Worm (Caenorhabditis elegans) whole organism, young adult: ENCODE results near the gene Y60A3A.25.

ENCODE experiments used
- B0035.1 ChIP-seq: sonication (generic microtip); optimal IDR thresholded peaks from 2 replicates; lab custom pipeline; 2016; ENCODE audit warnings: missing genetic modification characterization, mild to moderate bottlenecking, missing compliant biosample characterization, missing genotype, missing genetic modification reagents
- B0336.3 ChIP-seq: fragments of 200-800 bp; sonication (Bioruptor generic); IDR thresholded peaks from 2 replicates; pipeline ENCODE4 v1.3.6; 2022; ENCODE audit warnings: missing genetic modification characterization, missing compliant biosample characterization
- F10E7.11 ChIP-seq: sonication (generic microtip); optimal IDR thresholded peaks from 2 replicates; lab custom pipeline; 2017; ENCODE audit warnings: mild to moderate bottlenecking, missing genetic modification characterization, moderate library complexity, missing compliant biosample characterization
- F37B4.10 ChIP-seq: fragments of 200-800 bp; sonication (Bioruptor generic); IDR thresholded peaks from 2 replicates; pipeline ENCODE4 v1.3.6; 2022; ENCODE audit warnings: missing genetic modification characterization, missing compliant biosample characterization
- F52B5.7 ChIP-seq: sonication (generic microtip); optimal IDR thresholded peaks from 2 replicates; lab custom pipeline; 2016; ENCODE audit warnings: mild to moderate bottlenecking, missing genetic modification characterization, missing compliant biosample characterization
- K11D2.4 ChIP-seq: fragments of 200-800 bp; sonication (Bioruptor generic); IDR thresholded peaks from 2 replicates; pipeline ENCODE4 v1.3.6; 2022; ENCODE audit warnings: missing genetic modification reagents, missing genetic modification characterization, missing compliant biosample characterization
- Y53G8AR.9 ChIP-seq: fragments of 200-800 bp; sonication (Bioruptor generic); conservative IDR thresholded peaks from 2 replicates; pipeline ENCODE4 v1.3.6; 2022; ENCODE audit warnings: missing genetic modification reagents, missing genetic modification characterization, missing compliant biosample characterization
- Y56A3A.18 ChIP-seq: fragments of 200-800 bp; sonication (Bioruptor generic); IDR thresholded peaks from 2 replicates; pipeline ENCODE4 v1.3.6; 2022; ENCODE audit warnings: missing genetic modification reagents, missing genetic modification characterization, missing compliant biosample characterization
- Y79H2A.3 ChIP-seq: fragments of 200-800 bp; sonication (Bioruptor generic); conservative IDR thresholded peaks from 2 replicates; pipeline ENCODE4 v1.3.6; 2022; ENCODE audit warnings: missing genetic modification reagents, missing genetic modification characterization, missing compliant biosample characterization
- aptf-2 ChIP-seq: fragments of 200-800 bp; sonication (Bioruptor generic); conservative IDR thresholded peaks from 2 replicates; pipeline ENCODE4 v1.3.6; 2022; ENCODE audit warnings: missing genetic modification reagents, missing genetic modification characterization, missing compliant biosample characterization
- atf-7 ChIP-seq: sonication (generic microtip); optimal IDR thresholded peaks from 2 replicates; lab custom pipeline; 2017; ENCODE audit warnings: mild to moderate bottlenecking, missing genetic modification characterization, missing compliant biosample characterization
- attf-5 ChIP-seq: fragments of 200-800 bp; sonication (Bioruptor generic); optimal IDR thresholded peaks from 2 replicates; lab custom pipeline; 2018; ENCODE audit warnings: mild to moderate bottlenecking, missing genetic modification characterization, missing compliant biosample characterization
- bed-1 ChIP-seq: fragments of 200-800 bp; sonication (Bioruptor generic); IDR thresholded peaks from 2 replicates; pipeline ENCODE4 v1.3.6; 2022; ENCODE audit warnings: missing genetic modification reagents, missing genetic modification characterization, missing compliant biosample characterization
- ccch-3 ChIP-seq: fragments of 200-800 bp; sonication (Bioruptor generic); optimal IDR thresholded peaks from 2 replicates; lab custom pipeline; 2018; ENCODE audit warnings: mild to moderate bottlenecking, missing genetic modification characterization, missing compliant biosample characterization
- cebp-1 ChIP-seq, 2 experiments: fragments of 200-800 bp in 1 of 2; sonication (Bioruptor generic) in 1 of 2; sonication (generic microtip) in 1 of 2; IDR thresholded peaks in 1 of 2; optimal IDR thresholded peaks in 1 of 2; 2 replicates each; pipeline versions ENCODE4 v1.3.6 to Lab custom; 2017 to 2022; ENCODE audit warnings: missing compliant biosample characterization in 2 of 2, missing genetic modification characterization in 2 of 2, mild to moderate bottlenecking in 1 of 2, missing genetic modification reagents in 1 of 2, moderate library complexity in 1 of 2
- dox-1 ChIP-seq: fragments of 200-800 bp; sonication (Bioruptor generic); IDR thresholded peaks from 2 replicates; pipeline ENCODE4 v1.3.6; 2022; ENCODE audit warnings: missing genetic modification reagents, missing genetic modification characterization, missing compliant biosample characterization
- dpff-1 ChIP-seq: sonication (generic microtip); optimal IDR thresholded peaks from 2 replicates; lab custom pipeline; 2017; ENCODE audit warnings: mild to moderate bottlenecking, missing genetic modification characterization, missing compliant biosample characterization
- egrh-3 ChIP-seq: fragments of 200-800 bp; sonication (Bioruptor generic); IDR thresholded peaks from 2 replicates; pipeline ENCODE4 v1.3.6; 2022; ENCODE audit warnings: missing genetic modification reagents, missing genetic modification characterization, missing compliant biosample characterization
- let-526 ChIP-seq: fragments of 200-800 bp; sonication (Bioruptor generic); IDR thresholded peaks from 2 replicates; pipeline ENCODE4 v1.3.6; 2022; ENCODE audit warnings: missing genetic modification reagents, missing genetic modification characterization, missing compliant biosample characterization
- lir-1 ChIP-seq: fragments of 200-800 bp; sonication (Bioruptor generic); conservative IDR thresholded peaks from 2 replicates; pipeline ENCODE4 v1.3.6; 2022; ENCODE audit warnings: missing genetic modification reagents, missing genetic modification characterization, missing compliant biosample characterization
- mxl-1 ChIP-seq: sonication (generic microtip); optimal IDR thresholded peaks from 2 replicates; lab custom pipeline; 2016; ENCODE audit warnings: missing genetic modification characterization, missing compliant biosample characterization
- nfyb-1 ChIP-seq: fragments of 200-800 bp; sonication (Bioruptor generic); IDR thresholded peaks from 2 replicates; pipeline ENCODE4 v1.3.6; 2022; ENCODE audit warnings: missing genetic modification reagents, missing genetic modification characterization, missing compliant biosample characterization
- nhr-179 ChIP-seq: sonication (generic microtip); optimal IDR thresholded peaks from 2 replicates; lab custom pipeline; 2016; ENCODE audit warnings: mild to moderate bottlenecking, missing genetic modification characterization, missing compliant biosample characterization
- pha-4 ChIP-seq: fragments of 150-350 bp; sonication (generic microtip); optimal IDR thresholded peaks from 2 replicates; lab custom pipeline; 2014; ENCODE audit warnings: missing biosample characterization, missing genetic modification reagents, missing genetic modification characterization
- repo-1 ChIP-seq: sonication (generic microtip); optimal IDR thresholded peaks from 2 replicates; lab custom pipeline; 2017; ENCODE audit warnings: mild to moderate bottlenecking, missing genetic modification characterization, missing compliant biosample characterization
- sdz-38 ChIP-seq: sonication (generic microtip); optimal IDR thresholded peaks from 2 replicates; lab custom pipeline; 2016; ENCODE audit warnings: missing genotype, missing genetic modification characterization, missing compliant biosample characterization
- sea-2 ChIP-seq: fragments of 200-800 bp; sonication (Bioruptor generic); IDR thresholded peaks from 2 replicates; pipeline ENCODE4 v1.3.6; 2022; ENCODE audit warnings: missing genetic modification characterization, missing compliant biosample characterization
- snpc-4 ChIP-seq, 5 experiments: fragments of 150-350 bp in 1 of 5; sonication (generic microtip) in 4 of 5; optimal IDR thresholded peaks; 2 replicates each; lab custom pipeline; 2014 to 2018; ENCODE audit warnings: missing genetic modification characterization in 5 of 5, missing biosample characterization in 3 of 5, antibody characterized with exemption in 2 of 5, mild to moderate bottlenecking in 2 of 5, missing compliant biosample characterization in 2 of 5, missing genotype in 2 of 5, moderate library complexity in 2 of 5, missing genetic modification reagents in 1 of 5
- zfh-2 ChIP-seq: fragments of 200-800 bp; sonication (Bioruptor generic); conservative IDR thresholded peaks from 2 replicates; pipeline ENCODE4 v1.3.6; 2022; ENCODE audit warnings: missing genetic modification reagents, missing genetic modification characterization, missing compliant biosample characterization
- ztf-3 ChIP-seq: fragments of 200-800 bp; sonication (Bioruptor generic); optimal IDR thresholded peaks from 2 replicates; lab custom pipeline; 2018; ENCODE audit warnings: mild to moderate bottlenecking, missing genetic modification characterization, missing compliant biosample characterization

Gene Y60A3A.25

ce11 chrV:20004385-20004784, 10.4 kb upstream of the Y60A3A.25 start, which contains the start of gene unc-51:
TSS of gene unc-51 (minus strand) at chrV:20004485.
- no peak for TF ChIP-seq attf-5
- no peak for TF ChIP-seq atf-7 (tag; lab: Kevin White, UChicago)

- TF ChIP-seq Y53G8AR.9 (no peak), F52B5.7 (no peak), pha-4 (tag; lab: Kevin White, UChicago) (no peak), ztf-3 (GFP tag; lab: Kevin White, UChicago) (no peak), sdz-38 (no peak), dox-1 (GFP tag; lab: Robert Waterston, UW) (no peak), let-526 (GFP tag; lab: Robert Waterston, UW) (no peak), B0035.1 (no peak), egrh-3 (GFP tag; lab: Robert Waterston, UW) (peak; percentile 33; the same call in 1 of the 2 replicates), nfyb-1 (no peak), Y79H2A.3 (GFP tag; lab: Robert Waterston, UW) (no peak), nhr-179 (no peak), attf-5 (no peak), F10E7.11 (no peak), zfh-2 (GFP tag; lab: Robert Waterston, UW) (peak; percentile 70)
Measured at ce11 chrV:20002194-20002593, 8.2 kb upstream of the Y60A3A.25 start.

ce11 chrV:20000639-20001038, 6.6 kb upstream of the Y60A3A.25 start:
- 0 out of 2 replicates have a peak, but pooled peaks have one; percentile 28 for TF ChIP-seq let-526 (GFP tag; lab: Robert Waterston, UW)
- peak; percentile 59 for TF ChIP-seq zfh-2 (GFP tag; lab: Robert Waterston, UW)
- TF ChIP-seq K11D2.4 (GFP tag; lab: Robert Waterston, UW), result no peak

- TF ChIP-seq bed-1 (GFP tag; lab: Robert Waterston, UW) (0 out of 2 replicates have a peak, but pooled peaks have one; percentile 59), ccch-3 (no peak)
- TF ChIP-seq, all 124 proteins: peak for 1
Measured at ce11 chrV:19999789-20000188, 5.8 kb upstream of the Y60A3A.25 start.

ce11 chrV:19999100-19999499, 5.1 kb upstream of the Y60A3A.25 start:
- no peak for TF ChIP-seq F37B4.10 (GFP tag; lab: Robert Waterston, UW)
- peak; percentile 52; the same call in 1 of the 2 replicates for TF ChIP-seq zfh-2 (GFP tag; lab: Robert Waterston, UW)
- no peak for TF ChIP-seq B0336.3 (GFP tag; lab: Robert Waterston, UW)
- TF ChIP-seq dpff-1 (tag; lab: Kevin White, UChicago), result no peak
- peak; percentile 51; the same call in 1 of the 2 replicates for TF ChIP-seq egrh-3 (GFP tag; lab: Robert Waterston, UW)
- TF ChIP-seq mxl-1, result no peak
- no peak for TF ChIP-seq repo-1 (tag; lab: Kevin White, UChicago)
- TF ChIP-seq lir-1 (GFP tag; lab: Robert Waterston, UW), result no peak
- no peak for TF ChIP-seq aptf-2 (GFP tag; lab: Robert Waterston, UW)
- TF ChIP-seq sea-2 (GFP tag; lab: Robert Waterston, UW), result no peak

ce11 chrV:19998203-19998836, 4.3 kb upstream of the Y60A3A.25 start:
- TF ChIP-seq egrh-3 (GFP tag; lab: Robert Waterston, UW) (no peak), Y56A3A.18 (GFP tag; lab: Robert Waterston, UW) (0 out of 2 replicates have a peak, but pooled peaks have one; percentile 35), K11D2.4 (GFP tag; lab: Robert Waterston, UW) (no peak), cebp-1 (GFP tag; IDR thresholded peaks at IDR 0.05; lab: Robert Waterston, UW) (no peak), cebp-1 (tag; optimal IDR thresholded peaks at IDR 0.05; lab: Kevin White, UChicago) (peak; percentile 28), snpc-4 (GFP tag; optimal IDR thresholded peaks at IDR 0.05; lab: Kevin White, UChicago) (no peak), snpc-4 (tag; optimal IDR thresholded peaks at IDR 0.05; lab: Kevin White, UChicago) (no peak)
